Fruit fly (Drosophila melanogaster) whole organism, embryonic: ENCODE data around the gene sals.

ENCODE experiments used
- CG12236 ChIP-seq: fragments of 200-800 bp; sonication (Bioruptor generic); optimal IDR thresholded peaks from 2 replicates; lab custom pipeline; 2016; ENCODE audit warnings: missing biosample characterization, missing genetic modification characterization
- CG2120 ChIP-seq: fragments of 200-800 bp; sonication (Bioruptor generic); optimal IDR thresholded peaks from 3 replicates; lab custom pipeline; 2016; ENCODE audit warnings: missing biosample characterization, missing genetic modification characterization
- CG32532 ChIP-seq: fragments of 200-800 bp; sonication (Bioruptor generic); IDR thresholded peaks from 2 replicates; pipeline ENCODE4 v1.3.6; 2022; ENCODE audit warnings: missing biosample characterization, missing genetic modification characterization
- CG8281 ChIP-seq: fragments of 200-800 bp; sonication (Bioruptor generic); optimal IDR thresholded peaks from 2 replicates; lab custom pipeline; 2018; ENCODE audit warnings: missing biosample characterization, mild to moderate bottlenecking, missing genetic modification characterization, moderate library complexity
- cas ChIP-seq: fragments of 200-800 bp; sonication (Bioruptor generic); IDR thresholded peaks from 2 replicates; pipeline ENCODE4 v1.3.6; 2022; ENCODE audit warnings: missing biosample characterization, missing genetic modification characterization
- fd102C ChIP-seq: fragments of 200-800 bp; sonication (Bioruptor generic); optimal IDR thresholded peaks from 2 replicates; lab custom pipeline; 2018; ENCODE audit warnings: missing biosample characterization, mild to moderate bottlenecking, missing genetic modification characterization, moderate library complexity
- gro ChIP-seq: fragments of 200-800 bp; sonication (Bioruptor generic); optimal IDR thresholded peaks from 2 replicates; lab custom pipeline; 2016; ENCODE audit warnings: missing biosample characterization, missing genetic modification characterization
- toy ChIP-seq: fragments of 200-800 bp; sonication (Bioruptor generic); IDR thresholded peaks from 2 replicates; pipeline ENCODE4 v1.3.6; 2022; ENCODE audit warnings: missing biosample characterization, missing genetic modification characterization

dm6 chr3R:11458022-11458850, 6.6 kb upstream of the sals start:
- TF ChIP-seq CG32532 (GFP tag; lab: Robert Waterston, UW) (peak; percentile 88), CG12236 (peak; percentile 17), gro (GFP tag; lab: Kevin White, UChicago) (peak; percentile 71), cas (GFP tag; lab: Robert Waterston, UW) (peak; percentile 62; the same call in 1 of the 2 replicates), toy (GFP tag; lab: Robert Waterston, UW) (0 out of 2 replicates have a peak, but pooled peaks have one; percentile 75), CG8281 (tag; lab: Kevin White, UChicago) (peak; percentile 22), fd102C (GFP tag; lab: Kevin White, UChicago) (no peak), CG2120 (GFP tag; lab: Kevin White, UChicago) (peak; percentile 86)
